Worm (Caenorhabditis elegans) whole organism, L1 larva: ENCODE results near the gene ZK822.10.

ENCODE experiments used
- Y116A8C.19 ChIP-seq: sonication (generic microtip); optimal IDR thresholded peaks from 2 replicates; lab custom pipeline; 2016; ENCODE audit warnings: missing compliant biosample characterization, missing genetic modification characterization, borderline replicate concordance
- alr-1 ChIP-seq: fragments of 200-800 bp; sonication (Bioruptor generic); optimal IDR thresholded peaks from 2 replicates; lab custom pipeline; 2018; ENCODE audit warnings: borderline replicate concordance, mild to moderate bottlenecking, missing genetic modification characterization, missing compliant biosample characterization
- aly-2 ChIP-seq: fragments of 150-350 bp; optimal IDR thresholded peaks from 2 replicates; lab custom pipeline; 2014; ENCODE audit warnings: missing biosample characterization, missing genetic modification characterization
- blmp-1 ChIP-seq: fragments of 150-350 bp; optimal IDR thresholded peaks from 2 replicates; lab custom pipeline; 2014; ENCODE audit warnings: missing biosample characterization, missing genetic modification characterization
- ceh-63 ChIP-seq: fragments of 200-800 bp; sonication (Bioruptor generic); optimal IDR thresholded peaks from 2 replicates; lab custom pipeline; 2018; ENCODE audit warnings: mild to moderate bottlenecking, missing genetic modification characterization, missing compliant biosample characterization
- ceh-82 ChIP-seq, 3 experiments: fragments of 150-350 bp in 1 of 3; sonication (generic microtip) in 2 of 3; optimal IDR thresholded peaks; 2 replicates each; lab custom pipeline; 2014 to 2017; ENCODE audit warnings: missing biosample characterization in 3 of 3, missing genetic modification characterization in 3 of 3
- ceh-88 ChIP-seq: fragments of 200-800 bp; sonication (Bioruptor generic); IDR thresholded peaks from 2 replicates; pipeline ENCODE4 v1.3.6; 2022; ENCODE audit warnings: missing genetic modification characterization, missing compliant biosample characterization
- ceh-90 ChIP-seq: sonication (generic microtip); optimal IDR thresholded peaks from 2 replicates; lab custom pipeline; 2016; ENCODE audit warnings: missing genetic modification characterization, missing compliant biosample characterization
- ces-1 ChIP-seq: fragments of 150-350 bp; optimal IDR thresholded peaks from 2 replicates; lab custom pipeline; 2014; ENCODE audit warnings: missing biosample characterization, missing genetic modification reagents, missing genetic modification characterization
- dpl-1 ChIP-seq, 3 experiments: fragments of 150-350 bp in 2 of 3; sonication (generic microtip) in 1 of 3; optimal IDR thresholded peaks; 2 replicates each; lab custom pipeline; 2014 to 2017; ENCODE audit warnings: missing biosample characterization in 3 of 3, missing genetic modification characterization in 3 of 3, missing genetic modification reagents in 3 of 3
- dsc-1 ChIP-seq: sonication (generic microtip); optimal IDR thresholded peaks from 2 replicates; lab custom pipeline; 2016; ENCODE audit warnings: mild to moderate bottlenecking, missing genetic modification characterization, missing compliant biosample characterization
- egl-27 ChIP-seq, 2 experiments: fragments of 150-350 bp in 1 of 2; sonication (generic microtip); optimal IDR thresholded peaks; 3 replicates each; lab custom pipeline; 2017 to 2018; ENCODE audit warnings: missing biosample characterization in 2 of 2, missing genetic modification characterization in 2 of 2, missing genetic modification reagents in 2 of 2
- elt-2 ChIP-seq: sonication (generic microtip); optimal IDR thresholded peaks from 2 replicates; lab custom pipeline; 2016; ENCODE audit warnings: missing genetic modification characterization, mild to moderate bottlenecking, inconsistent platforms, missing compliant biosample characterization, missing genetic modification reagents
- elt-3 ChIP-seq, 6 experiments: fragments of 150-350 bp in 1 of 6; sonication (generic microtip); optimal IDR thresholded peaks; 2 replicates each; lab custom pipeline; 2017 to 2018; ENCODE audit warnings: missing biosample characterization in 6 of 6, missing genetic modification characterization in 6 of 6, inconsistent platforms in 1 of 6
- ets-5 ChIP-seq: fragments of 200-800 bp; sonication (Bioruptor generic); IDR thresholded peaks from 2 replicates; pipeline ENCODE4 v1.3.6; 2022; ENCODE audit warnings: missing genetic modification characterization, missing compliant biosample characterization
- fkh-4 ChIP-seq: sonication (generic microtip); optimal IDR thresholded peaks from 2 replicates; lab custom pipeline; 2016; ENCODE audit warnings: missing compliant biosample characterization, missing genetic modification characterization, borderline replicate concordance
- fkh-8 ChIP-seq: sonication (generic microtip); optimal IDR thresholded peaks from 2 replicates; lab custom pipeline; 2016; ENCODE audit warnings: mild to moderate bottlenecking, missing genetic modification characterization, missing compliant biosample characterization
- grh-1 ChIP-seq: fragments of 200-800 bp; sonication (Bioruptor generic); IDR thresholded peaks from 2 replicates; pipeline ENCODE4 v1.3.6; 2022; ENCODE audit warnings: missing genetic modification reagents, missing genetic modification characterization, missing compliant biosample characterization
- hlh-17 ChIP-seq: fragments of 200-800 bp; sonication (Bioruptor generic); optimal IDR thresholded peaks from 2 replicates; lab custom pipeline; 2018; ENCODE audit warnings: missing genetic modification characterization, mild to moderate bottlenecking, missing compliant biosample characterization, moderate library complexity, borderline replicate concordance
- hpl-2 ChIP-seq: fragments of 150-350 bp; optimal IDR thresholded peaks from 2 replicates; lab custom pipeline; 2014; ENCODE audit warnings: missing biosample characterization, missing genetic modification reagents, missing genetic modification characterization
- lin-13 ChIP-seq: fragments of 150-350 bp; optimal IDR thresholded peaks from 2 replicates; lab custom pipeline; 2014; ENCODE audit warnings: missing biosample characterization, missing genetic modification reagents, missing genetic modification characterization
- lin-39 ChIP-seq: fragments of 150-350 bp; optimal IDR thresholded peaks from 2 replicates; lab custom pipeline; 2014; ENCODE audit warnings: missing biosample characterization, missing genetic modification reagents, missing genetic modification characterization
- mdl-1 ChIP-seq, 2 experiments: fragments of 150-350 bp; optimal IDR thresholded peaks; 2 replicates each; lab custom pipeline; 2014 to 2017; ENCODE audit warnings: missing biosample characterization in 2 of 2, missing genetic modification characterization in 2 of 2, inconsistent platforms in 1 of 2
- mef-2 ChIP-seq: fragments of 150-350 bp; optimal IDR thresholded peaks from 2 replicates; lab custom pipeline; 2014; ENCODE audit warnings: missing biosample characterization, missing genetic modification characterization
- mep-1 ChIP-seq: fragments of 150-350 bp; optimal IDR thresholded peaks from 2 replicates; lab custom pipeline; 2014; ENCODE audit warnings: missing biosample characterization, missing genetic modification characterization
- nhr-11 ChIP-seq: fragments of 150-350 bp; optimal IDR thresholded peaks from 2 replicates; lab custom pipeline; 2014; ENCODE audit warnings: missing biosample characterization, missing genetic modification characterization
- nhr-12 ChIP-seq: sonication (generic microtip); optimal IDR thresholded peaks from 2 replicates; lab custom pipeline; 2017; ENCODE audit warnings: missing biosample characterization, missing genetic modification characterization
- nhr-76 ChIP-seq: sonication (generic microtip); optimal IDR thresholded peaks from 2 replicates; lab custom pipeline; 2017; ENCODE audit warnings: missing biosample characterization, missing genetic modification characterization
- nhr-77 ChIP-seq: fragments of 150-350 bp; optimal IDR thresholded peaks from 2 replicates; lab custom pipeline; 2014; ENCODE audit warnings: missing biosample characterization, missing genetic modification characterization
- nhr-84 ChIP-seq: sonication (generic microtip); optimal IDR thresholded peaks from 2 replicates; lab custom pipeline; 2017; ENCODE audit warnings: missing biosample characterization, missing genetic modification characterization
- nhr-85 ChIP-seq: sonication (generic microtip); peaks from one replicate; lab custom pipeline; 2016; ENCODE audit warnings: missing genetic modification characterization, inconsistent platforms, missing compliant biosample characterization
- nhr-90 ChIP-seq: sonication (generic microtip); optimal IDR thresholded peaks from 2 replicates; lab custom pipeline; 2016; ENCODE audit warnings: mild to moderate bottlenecking, missing genetic modification characterization, missing compliant biosample characterization; ENCODE audit not compliant: poor library complexity
- pqm-1 ChIP-seq: sonication (generic microtip); optimal IDR thresholded peaks from 3 replicates; lab custom pipeline; 2017; ENCODE audit warnings: missing biosample characterization, missing genetic modification characterization
- rnt-1 ChIP-seq: sonication (generic microtip); optimal IDR thresholded peaks from 2 replicates; lab custom pipeline; 2016; ENCODE audit warnings: mild to moderate bottlenecking, missing genetic modification characterization, moderate library complexity, missing compliant biosample characterization
- skn-1 ChIP-seq: fragments of 150-350 bp; optimal IDR thresholded peaks from 2 replicates; lab custom pipeline; 2014; ENCODE audit warnings: missing biosample characterization, missing genetic modification characterization
- snpc-4 ChIP-seq: fragments of 150-350 bp; optimal IDR thresholded peaks from 2 replicates; lab custom pipeline; 2014; ENCODE audit warnings: missing biosample characterization, missing genetic modification characterization
- sox-4 ChIP-seq: sonication (generic microtip); optimal IDR thresholded peaks from 2 replicates; lab custom pipeline; 2016; ENCODE audit warnings: missing genetic modification characterization, missing compliant biosample characterization
- sptf-1 ChIP-seq: fragments of 150-350 bp; optimal IDR thresholded peaks from 2 replicates; lab custom pipeline; 2014; ENCODE audit warnings: missing biosample characterization, missing genetic modification characterization
- sup-37 ChIP-seq: fragments of 200-800 bp; sonication (Bioruptor generic); optimal IDR thresholded peaks from 2 replicates; lab custom pipeline; 2018; ENCODE audit warnings: mild to moderate bottlenecking, missing genetic modification characterization, missing compliant biosample characterization
- tbx-2 ChIP-seq: sonication (generic microtip); optimal IDR thresholded peaks from 2 replicates; lab custom pipeline; 2016; ENCODE audit warnings: missing genetic modification characterization, missing compliant biosample characterization
- tlp-1 ChIP-seq: fragments of 150-350 bp; optimal IDR thresholded peaks from 2 replicates; lab custom pipeline; 2014; ENCODE audit warnings: missing biosample characterization, missing genetic modification characterization
- unc-62 ChIP-seq: fragments of 150-350 bp; optimal IDR thresholded peaks from 2 replicates; lab custom pipeline; 2014; ENCODE audit warnings: missing biosample characterization, missing genetic modification reagents, missing genetic modification characterization
- vab-15 ChIP-seq: sonication (generic microtip); optimal IDR thresholded peaks from 2 replicates; lab custom pipeline; 2017; ENCODE audit warnings: missing genotype, mild to moderate bottlenecking, missing genetic modification characterization, missing compliant biosample characterization
- xbp-1 ChIP-seq: sonication (generic microtip); optimal IDR thresholded peaks from 2 replicates; lab custom pipeline; 2016; ENCODE audit warnings: missing genetic modification characterization, missing compliant biosample characterization
- zag-1 ChIP-seq: fragments of 150-350 bp; optimal IDR thresholded peaks from 2 replicates; lab custom pipeline; 2014; ENCODE audit warnings: missing biosample characterization, missing genetic modification characterization
- ztf-11 ChIP-seq, 2 experiments: sonication (generic microtip); optimal IDR thresholded peaks; 2 replicates each; lab custom pipeline; 2016 to 2017; ENCODE audit warnings: missing genetic modification characterization in 2 of 2, missing biosample characterization in 1 of 2, missing compliant biosample characterization in 1 of 2

ZK822.10 gene

DNA sequence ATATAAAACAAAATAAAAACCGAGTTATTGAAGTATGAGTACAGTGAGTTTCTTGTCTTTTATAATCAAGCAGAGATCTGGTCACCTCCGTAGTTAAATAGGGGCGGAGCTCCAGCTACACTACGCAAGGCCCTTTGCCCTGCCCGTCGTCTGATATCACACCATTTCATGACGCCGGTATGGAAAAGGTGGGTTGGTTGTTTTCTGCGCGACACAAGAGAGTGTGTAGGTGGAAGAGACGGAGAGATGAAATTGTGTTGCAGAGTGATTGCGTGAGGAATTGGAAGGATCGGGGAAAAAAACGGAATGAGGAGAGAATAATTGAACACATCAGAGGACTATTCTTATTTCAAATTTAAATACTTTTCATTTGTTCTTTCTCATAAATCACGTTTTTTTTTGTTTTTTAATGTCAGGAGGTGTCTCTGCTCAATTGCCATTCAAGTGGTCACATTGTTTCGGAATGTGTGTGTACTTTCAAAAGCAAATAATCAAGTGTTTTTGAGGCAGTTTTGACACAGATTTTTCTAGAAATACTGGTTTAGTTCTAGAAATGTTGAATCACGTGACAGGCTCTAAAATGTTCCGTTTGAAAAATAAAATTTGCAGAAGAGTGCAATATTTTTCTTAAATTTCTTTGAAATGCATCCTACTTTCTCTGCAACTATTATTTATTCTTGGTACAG lies 1.0 kb upstream of the ZK822.10 start, which contains the start of gene ZK822.9 (continued):
- TF ChIP-seq fkh-4 (tag; lab: Kevin White, UChicago) (no peak), elt-3 (tag; optimal IDR thresholded peaks at IDR 0.05; lab: Kevin White, UChicago) (peak in 2 of 6 experiments; percentile 9 to 25), ets-5 (GFP tag; lab: Robert Waterston, UW) (no peak), lin-39 (tag; lab: Kevin White, UChicago) (no peak), skn-1 (tag; lab: Kevin White, UChicago) (no peak), fkh-8 (tag; lab: Kevin White, UChicago) (no peak), nhr-84 (tag; lab: Kevin White, UChicago) (no peak), sptf-1 (tag; lab: Kevin White, UChicago) (no peak), rnt-1 (no peak), nhr-85 (tag; lab: Kevin White, UChicago) (peak; percentile 75), mef-2 (tag; lab: Kevin White, UChicago) (no peak), ztf-11 (tag; optimal IDR thresholded peaks at IDR 0.05; lab: Kevin White, UChicago) (no peak), hpl-2 (GFP tag; lab: Kevin White, UChicago) (no peak), nhr-11 (no peak), mep-1 (tag; lab: Kevin White, UChicago) (peak; percentile 14), snpc-4 (tag; lab: Kevin White, UChicago) (no peak), dsc-1 (tag; lab: Kevin White, UChicago) (no peak), ceh-90 (tag; lab: Kevin White, UChicago) (no peak), aly-2 (tag; lab: Kevin White, UChicago) (no peak), ceh-82 (tag; optimal IDR thresholded peaks at IDR 0.05; lab: Kevin White, UChicago) (no peak), hlh-17 (no peak), xbp-1 (tag; lab: Kevin White, UChicago) (no peak), sup-37 (GFP tag; lab: Kevin White, UChicago) (no peak), grh-1 (no peak), mdl-1 (tag; optimal IDR thresholded peaks at IDR 0.05; lab: Kevin White, UChicago) (no peak), ces-1 (GFP tag; lab: Kevin White, UChicago) (no peak), ceh-63 (GFP tag; lab: Kevin White, UChicago) (no peak), ceh-88 (GFP tag; lab: Robert Waterston, UW) (no peak)

DNA sequence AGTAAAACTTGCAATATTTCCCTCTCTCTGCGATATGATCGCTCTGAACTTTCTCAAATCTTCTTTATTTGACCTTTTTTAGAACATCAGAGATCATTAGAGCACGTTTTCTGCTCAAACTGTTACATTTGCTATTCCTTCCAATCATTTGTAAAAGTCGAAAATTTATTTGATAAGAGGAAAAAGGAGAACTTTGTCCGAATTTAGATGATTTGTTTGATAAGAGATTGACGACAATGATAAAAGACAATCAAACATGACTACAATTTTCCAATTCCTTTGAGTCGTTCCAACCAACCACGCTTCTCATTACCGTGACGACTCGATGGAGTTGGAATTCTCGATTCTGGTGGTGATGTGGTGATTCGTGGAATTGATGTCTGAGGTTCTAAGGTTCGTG lies 949 bp downstream of the ZK822.10 start:
- no peak for TF ChIP-seq nhr-12
- TF ChIP-seq blmp-1 (tag; lab: Kevin White, UChicago): no peak
- peak; percentile 51 for TF ChIP-seq elt-2
- TF ChIP-seq vab-15: no peak
- no peak for TF ChIP-seq tlp-1 (tag; lab: Kevin White, UChicago)
- TF ChIP-seq Y116A8C.19: no peak

DNA sequence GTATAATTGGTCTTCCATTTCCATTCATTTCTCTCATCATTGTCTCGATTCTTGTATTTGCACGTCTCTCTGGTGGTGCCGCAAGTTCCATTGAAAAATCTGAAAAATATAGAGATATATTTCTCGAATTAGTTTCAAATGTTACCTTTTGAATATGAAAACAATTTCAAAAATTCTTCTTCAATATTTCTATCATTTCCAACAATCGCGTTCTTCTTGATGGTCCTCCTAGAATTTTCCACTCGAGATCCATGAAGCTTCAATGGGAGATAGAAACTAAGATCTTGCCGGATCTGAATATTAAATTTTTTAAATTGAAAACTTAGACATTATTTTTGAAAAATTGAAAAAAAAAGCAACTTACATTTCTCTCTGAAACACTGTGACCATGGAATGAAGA lies 2.1 kb downstream of the ZK822.10 start:
- TF ChIP-seq egl-27 (tag; optimal IDR thresholded peaks at IDR 0.05; lab: Kevin White, UChicago) (no peak), nhr-76 (tag; lab: Kevin White, UChicago) (no peak), alr-1 (tag; lab: Kevin White, UChicago) (no peak), lin-13 (GFP tag; lab: Kevin White, UChicago) (no peak), unc-62 (GFP tag; lab: Kevin White, UChicago) (no peak), pqm-1 (tag; lab: Kevin White, UChicago) (no peak), hpl-2 (GFP tag; lab: Kevin White, UChicago) (no peak), tbx-2 (tag; lab: Kevin White, UChicago) (no peak), tlp-1 (tag; lab: Kevin White, UChicago) (no peak), sox-4 (tag; lab: Kevin White, UChicago) (no peak), nhr-90 (tag; lab: Kevin White, UChicago) (no peak), dpl-1 (GFP tag; optimal IDR thresholded peaks at IDR 0.05; lab: Kevin White, UChicago) (no peak), nhr-77 (tag; lab: Kevin White, UChicago) (no peak), nhr-84 (tag; lab: Kevin White, UChicago) (no peak), elt-2 (no peak), zag-1 (no peak), ets-5 (GFP tag; lab: Robert Waterston, UW) (no peak)
